Fruit fly (Drosophila melanogaster): ENCODE results near the gene CG12986.

- TF ChIP-seq EcR (GFP tag; optimal IDR thresholded peaks at IDR 0.05), result no peak
- TF ChIP-seq CG34367 (tag; optimal IDR thresholded peaks at IDR 0.05), result no peak
- no peak for TF ChIP-seq gl (tag; optimal IDR thresholded peaks at IDR 0.05)
- no peak for TF ChIP-seq Pif1A (GFP tag; optimal IDR thresholded peaks at IDR 0.05)
- TF ChIP-seq CG9948 (tag; optimal IDR thresholded peaks at IDR 0.05), result no peak
- no peak for TF ChIP-seq fd96Ca (GFP tag; IDR thresholded peaks at IDR 0.05)
- TF ChIP-seq CG32121 (GFP tag; IDR thresholded peaks at IDR 0.05), result no peak
- TF ChIP-seq CG14655 (GFP tag; optimal IDR thresholded peaks at IDR 0.05), result no peak
- no peak for TF ChIP-seq D1 (tag; optimal IDR thresholded peaks at IDR 0.05)
- TF ChIP-seq CG13204 (GFP tag; optimal IDR thresholded peaks at IDR 0.05), result no peak
- no peak for TF ChIP-seq CG4496 (GFP tag; IDR thresholded peaks at IDR 0.05)
- TF ChIP-seq CG15710 (tag; optimal IDR thresholded peaks at IDR 0.05), result no peak
Observed at dm6 chrX:17799803-17800151, 19.7 kb downstream of the CG12986 start.

All from whole organism, pupa.